Worm (Caenorhabditis elegans) whole organism, young adult: ENCODE data around the gene srbc-62.

Experiments
- B0035.1 ChIP-seq: sonication (generic microtip); optimal IDR thresholded peaks from 2 replicates; lab custom pipeline; 2016; ENCODE audit warnings: missing genetic modification characterization, mild to moderate bottlenecking, missing compliant biosample characterization, missing genotype, missing genetic modification reagents
- D2030.7 ChIP-seq: fragments of 200-800 bp; sonication (Bioruptor generic); IDR thresholded peaks from 2 replicates; pipeline ENCODE4 v1.3.6; 2022; ENCODE audit warnings: missing genetic modification reagents, missing genetic modification characterization, missing compliant biosample characterization
- F49E8.2 ChIP-seq: sonication (generic microtip); optimal IDR thresholded peaks from 3 replicates; lab custom pipeline; 2017; ENCODE audit warnings: missing genetic modification characterization, mild to moderate bottlenecking, missing compliant biosample characterization, antibody characterized with exemption, moderate library complexity; ENCODE audit not compliant: insufficient read depth
- ama-1 ChIP-seq, 3 experiments: fragments of 150-350 bp in 1 of 3; sonication (generic microtip) in 2 of 3; optimal IDR thresholded peaks; 2 replicates each; lab custom pipeline; 2014 to 2018; ENCODE audit warnings: missing biosample characterization in 2 of 3, missing genetic modification characterization in 2 of 3, missing genetic modification reagents in 2 of 3
- aptf-2 ChIP-seq: fragments of 200-800 bp; sonication (Bioruptor generic); conservative IDR thresholded peaks from 2 replicates; pipeline ENCODE4 v1.3.6; 2022; ENCODE audit warnings: missing genetic modification reagents, missing genetic modification characterization, missing compliant biosample characterization
- atf-7 ChIP-seq: sonication (generic microtip); optimal IDR thresholded peaks from 2 replicates; lab custom pipeline; 2017; ENCODE audit warnings: mild to moderate bottlenecking, missing genetic modification characterization, missing compliant biosample characterization
- ceh-91 ChIP-seq: fragments of 200-800 bp; sonication (Bioruptor generic); IDR thresholded peaks from 2 replicates; pipeline ENCODE4 v1.3.6; 2022; ENCODE audit warnings: missing genetic modification reagents, missing genetic modification characterization, missing compliant biosample characterization
- die-1 ChIP-seq: sonication (generic microtip); optimal IDR thresholded peaks from 2 replicates; lab custom pipeline; 2016; ENCODE audit warnings: missing genotype, mild to moderate bottlenecking, missing genetic modification characterization, missing compliant biosample characterization
- egl-18 ChIP-seq: fragments of 200-800 bp; sonication (Bioruptor generic); IDR thresholded peaks from 2 replicates; pipeline ENCODE4 v1.3.6; 2022; ENCODE audit warnings: missing genetic modification reagents, missing genetic modification characterization, missing compliant biosample characterization
- hrde-1 ChIP-seq: sonication (generic microtip); optimal IDR thresholded peaks from 2 replicates; lab custom pipeline; 2016; ENCODE audit warnings: missing genetic modification characterization, mild to moderate bottlenecking, missing compliant biosample characterization, moderate library complexity, missing genotype, missing genetic modification reagents, borderline replicate concordance
- nhr-90 ChIP-seq: sonication (generic microtip); optimal IDR thresholded peaks from 2 replicates; lab custom pipeline; 2016; ENCODE audit warnings: missing genotype, mild to moderate bottlenecking, missing genetic modification characterization, missing compliant biosample characterization
- snpc-1.3 ChIP-seq: sonication (generic microtip); optimal IDR thresholded peaks from 2 replicates; lab custom pipeline; 2017; ENCODE audit warnings: missing genetic modification characterization, mild to moderate bottlenecking, missing compliant biosample characterization, antibody characterized with exemption, moderate library complexity, missing genotype, missing genetic modification reagents; ENCODE audit not compliant: insufficient read depth
- tbx-9 ChIP-seq: sonication (generic microtip); optimal IDR thresholded peaks from 2 replicates; lab custom pipeline; 2016; ENCODE audit warnings: borderline replicate concordance, missing genetic modification characterization, inconsistent platforms, missing compliant biosample characterization
- ztf-22 ChIP-seq: fragments of 200-800 bp; sonication (Bioruptor generic); optimal IDR thresholded peaks from 2 replicates; lab custom pipeline; 2018; ENCODE audit warnings: mild to moderate bottlenecking, missing genetic modification characterization, moderate library complexity, missing compliant biosample characterization

DNA sequence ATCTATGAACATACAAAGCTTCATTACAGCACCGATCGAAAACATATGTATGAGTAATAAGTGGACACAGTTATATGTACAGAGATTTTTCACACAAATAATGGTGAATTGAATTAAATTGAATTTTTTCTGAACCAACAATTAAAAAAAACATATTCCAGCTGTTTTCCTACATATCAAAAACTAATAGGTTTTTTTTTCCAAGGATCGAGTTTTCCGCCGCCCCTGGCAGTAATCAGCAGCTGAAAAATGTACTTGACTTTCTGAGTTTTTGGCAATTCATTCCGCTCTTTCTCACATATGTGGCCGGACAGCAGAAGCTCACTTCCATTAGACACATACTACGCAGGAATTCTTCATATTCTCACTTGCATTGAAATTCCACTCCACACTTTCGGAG is 39.3 kb upstream of the srbc-62 start, which contains the start of gene srh-174:
- TF ChIP-seq aptf-2 (GFP tag; lab: Robert Waterston, UW) (no peak), ama-1 (optimal IDR thresholded peaks at IDR 0.05; lab: Kevin White, UChicago) (no peak), ama-1 (GFP tag; optimal IDR thresholded peaks at IDR 0.05; lab: Kevin White, UChicago) (no peak), nhr-90 (tag; lab: Kevin White, UChicago) (no peak), hrde-1 (tag; lab: Kevin White, UChicago) (no peak), egl-18 (GFP tag; lab: Robert Waterston, UW) (no peak), ceh-91 (GFP tag; lab: Robert Waterston, UW) (no peak), ztf-22 (GFP tag; lab: Kevin White, UChicago) (no peak), F49E8.2 (tag; lab: Kevin White, UChicago) (no peak), atf-7 (tag; lab: Kevin White, UChicago) (no peak), snpc-1.3 (no peak), B0035.1 (tag; lab: Kevin White, UChicago) (no peak), tbx-9 (no peak), D2030.7 (no peak), die-1 (tag; lab: Kevin White, UChicago) (no peak)
